Worm (Caenorhabditis elegans) whole organism, L2 larva: ENCODE data around the gene ubc-21.

ENCODE experiments used
- mdl-1 ChIP-seq, 2 experiments: fragments of 150-350 bp in 1 of 2; sonication (generic microtip) in 1 of 2; optimal IDR thresholded peaks; 2 replicates each; lab custom pipeline; 2017; ENCODE audit warnings: missing biosample characterization in 2 of 2, missing genetic modification characterization in 2 of 2
- nhr-23 ChIP-seq: fragments of 150-350 bp; optimal IDR thresholded peaks from 2 replicates; lab custom pipeline; 2014; ENCODE audit warnings: missing biosample characterization, missing genetic modification reagents, missing genetic modification characterization
- zag-1 ChIP-seq: fragments of 150-350 bp; optimal IDR thresholded peaks from 2 replicates; lab custom pipeline; 2014; ENCODE audit warnings: missing biosample characterization, missing genetic modification characterization

DNA sequence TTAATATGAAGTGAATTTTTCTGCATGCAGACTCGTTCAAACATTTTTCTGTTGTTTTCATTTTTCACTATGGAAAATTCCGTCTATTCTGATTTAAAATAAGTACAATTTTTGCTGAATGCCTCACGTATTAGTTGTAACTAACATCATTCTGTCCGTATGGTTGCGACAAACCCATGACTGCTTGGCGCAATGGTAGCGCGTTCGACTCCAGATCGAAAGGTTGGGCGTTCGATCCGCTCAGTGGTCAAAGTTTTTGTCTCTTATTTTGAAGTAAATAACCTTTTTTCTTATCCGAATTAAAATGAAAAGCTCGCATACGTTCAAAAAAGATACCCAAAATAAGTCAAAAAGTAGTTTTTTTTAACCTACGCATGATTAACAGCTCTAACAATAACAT, 7.7 kb downstream of the ubc-21 start:
- TF ChIP-seq zag-1 (tag; lab: Kevin White, UChicago) (no peak), nhr-23 (no peak), mdl-1 (tag; optimal IDR thresholded peaks at IDR 0.05; lab: Kevin White, UChicago) (no peak)
